Fruit fly (Drosophila melanogaster) whole organism, embryonic: ENCODE results near the gene CheB38c.

Experiments used
- Awh ChIP-seq: fragments of 200-800 bp; sonication (Bioruptor generic); IDR thresholded peaks from 2 replicates; pipeline ENCODE4, ENCODE4 v1.3.6; 2022; ENCODE audit warnings: missing biosample characterization, missing genetic modification characterization
- Bdp1 ChIP-seq: fragments of 200-800 bp; sonication (Bioruptor generic); optimal IDR thresholded peaks from 3 replicates; lab custom pipeline; 2016; ENCODE audit warnings: missing biosample characterization, missing genetic modification characterization
- BtbVII ChIP-seq: fragments of 200-800 bp; sonication (Bioruptor generic); optimal IDR thresholded peaks from 3 replicates; lab custom pipeline; 2017; ENCODE audit warnings: missing biosample characterization, mild to moderate bottlenecking, missing genetic modification characterization
- Bteb2 ChIP-seq: fragments of 200-800 bp; sonication (Bioruptor generic); optimal IDR thresholded peaks from 2 replicates; lab custom pipeline; 2016; ENCODE audit warnings: missing biosample characterization, missing genetic modification characterization
- CG10431 ChIP-seq: fragments of 200-800 bp; sonication (Bioruptor generic); optimal IDR thresholded peaks from 3 replicates; lab custom pipeline; 2018; ENCODE audit warnings: missing biosample characterization, mild to moderate bottlenecking, missing genetic modification characterization
- CG10654 ChIP-seq: fragments of 200-800 bp; sonication (Bioruptor generic); optimal IDR thresholded peaks from 2 replicates; lab custom pipeline; 2016; ENCODE audit warnings: missing biosample characterization, missing genetic modification characterization
- CG11456 ChIP-seq: fragments of 200-800 bp; sonication (Bioruptor generic); IDR thresholded peaks from 3 replicates; pipeline ENCODE4 v1.3.6; 2022; ENCODE audit warnings: missing biosample characterization, missing genetic modification characterization
- CG1233 ChIP-seq: fragments of 200-800 bp; sonication (Bioruptor generic); optimal IDR thresholded peaks from 4 replicates; lab custom pipeline; 2018; ENCODE audit warnings: missing biosample characterization, mild to moderate bottlenecking, missing genetic modification characterization
- CG12744 ChIP-seq: fragments of 200-800 bp; sonication (Bioruptor generic); optimal IDR thresholded peaks from 2 replicates; lab custom pipeline; 2016; ENCODE audit warnings: missing biosample characterization, missing genetic modification characterization
- CG12769 ChIP-seq: fragments of 200-800 bp; sonication (Bioruptor generic); optimal IDR thresholded peaks from 2 replicates; lab custom pipeline; 2019; ENCODE audit warnings: missing biosample characterization, mild to moderate bottlenecking, missing genetic modification characterization, moderate library complexity
- CG15479 ChIP-seq: fragments of 200-800 bp; sonication (Bioruptor generic); optimal IDR thresholded peaks from 3 replicates; lab custom pipeline; 2019; ENCODE audit warnings: missing biosample characterization, mild to moderate bottlenecking, missing genetic modification characterization, moderate library complexity
- CG15696 ChIP-seq: fragments of 200-800 bp; sonication (Bioruptor generic); optimal IDR thresholded peaks from 2 replicates; lab custom pipeline; 2019; ENCODE audit warnings: missing biosample characterization, mild to moderate bottlenecking, missing genetic modification characterization, moderate library complexity
- CG18619 ChIP-seq: fragments of 200-800 bp; sonication (Bioruptor generic); optimal IDR thresholded peaks from 3 replicates; lab custom pipeline; 2017; ENCODE audit warnings: missing biosample characterization, mild to moderate bottlenecking, missing genetic modification characterization
- CG18764 ChIP-seq: fragments of 200-800 bp; sonication (Bioruptor generic); optimal IDR thresholded peaks from 3 replicates; lab custom pipeline; 2016; ENCODE audit warnings: missing biosample characterization, missing genetic modification characterization
- CG2875 ChIP-seq: fragments of 200-800 bp; sonication (Bioruptor generic); optimal IDR thresholded peaks from 2 replicates; lab custom pipeline; 2017; ENCODE audit warnings: missing biosample characterization, mild to moderate bottlenecking, missing genetic modification characterization, missing genetic modification reagents
- CG2889 ChIP-seq: fragments of 200-800 bp; sonication (Bioruptor generic); IDR thresholded peaks from 3 replicates; pipeline ENCODE4 v1.3.6; 2022; ENCODE audit warnings: missing biosample characterization, missing genetic modification characterization
- CG30020 ChIP-seq: fragments of 200-800 bp; optimal IDR thresholded peaks from 2 replicates; lab custom pipeline; 2019; ENCODE audit warnings: missing biosample characterization, mild to moderate bottlenecking, missing genetic modification characterization, moderate library complexity
- CG31224 ChIP-seq: fragments of 200-800 bp; sonication (Bioruptor generic); IDR thresholded peaks from 2 replicates; pipeline ENCODE4 v1.3.6; 2022; ENCODE audit warnings: missing biosample characterization, missing genetic modification characterization
- CG31388 ChIP-seq: fragments of 200-800 bp; sonication (Bioruptor generic); optimal IDR thresholded peaks from 2 replicates; lab custom pipeline; 2016; ENCODE audit warnings: missing biosample characterization, missing genetic modification characterization
- CG32767 ChIP-seq: fragments of 200-800 bp; sonication (Bioruptor generic); IDR thresholded peaks from 2 replicates; pipeline ENCODE4 v1.3.6; 2022; ENCODE audit warnings: missing biosample characterization, missing genetic modification characterization
- CG3726 ChIP-seq: fragments of 200-800 bp; sonication (Bioruptor generic); IDR thresholded peaks from 3 replicates; pipeline ENCODE4, ENCODE4 v1.3.6; 2022; ENCODE audit warnings: missing biosample characterization, missing genetic modification characterization
- CG4730 ChIP-seq: fragments of 200-800 bp; sonication (Bioruptor generic); IDR thresholded peaks from 2 replicates; pipeline ENCODE4 v1.3.6; 2022; ENCODE audit warnings: missing biosample characterization, missing genetic modification characterization
- CG4854 ChIP-seq: fragments of 200-800 bp; sonication (Bioruptor generic); optimal IDR thresholded peaks from 2 replicates; lab custom pipeline; 2016; ENCODE audit warnings: missing biosample characterization, missing genetic modification characterization, inconsistent platforms
- CG6683 ChIP-seq: fragments of 200-800 bp; sonication (Bioruptor generic); optimal IDR thresholded peaks from 2 replicates; lab custom pipeline; 2017; ENCODE audit warnings: missing biosample characterization, mild to moderate bottlenecking, missing genetic modification characterization, missing genetic modification reagents
- CG7357 ChIP-seq: fragments of 200-800 bp; sonication (Bioruptor generic); IDR thresholded peaks from 3 replicates; pipeline ENCODE4 v1.3.6; 2022; ENCODE audit warnings: missing biosample characterization, missing genetic modification characterization
- CG9609 ChIP-seq: fragments of 200-800 bp; sonication (Bioruptor generic); optimal IDR thresholded peaks from 3 replicates; lab custom pipeline; 2016; ENCODE audit warnings: missing biosample characterization, missing genetic modification characterization
- CG9727 ChIP-seq: fragments of 200-800 bp; sonication (Bioruptor generic); optimal IDR thresholded peaks from 3 replicates; lab custom pipeline; 2017; ENCODE audit warnings: missing biosample characterization, mild to moderate bottlenecking, missing genetic modification characterization
- Fer3 ChIP-seq: fragments of 200-800 bp; sonication (Bioruptor generic); optimal IDR thresholded peaks from 2 replicates; lab custom pipeline; 2018; ENCODE audit warnings: missing biosample characterization, mild to moderate bottlenecking, missing genetic modification characterization, moderate library complexity
- H2.0 ChIP-seq: fragments of 200-800 bp; sonication (Bioruptor generic); IDR thresholded peaks from 2 replicates; pipeline ENCODE4 v1.3.6; 2022; ENCODE audit warnings: missing biosample characterization, missing genetic modification characterization
- HLH4C ChIP-seq: fragments of 200-800 bp; sonication (Bioruptor generic); IDR thresholded peaks from 3 replicates; pipeline ENCODE4 v1.3.6; 2022; ENCODE audit warnings: missing biosample characterization, missing genetic modification characterization; ENCODE audit not compliant: partially characterized antibody
- Hey ChIP-seq: fragments of 200-800 bp; sonication (Bioruptor generic); optimal IDR thresholded peaks from 3 replicates; lab custom pipeline; 2018; ENCODE audit warnings: missing biosample characterization, mild to moderate bottlenecking, missing genetic modification characterization
- Hr39 ChIP-seq: fragments of >200 bp; optimal IDR thresholded peaks from 2 replicates; lab custom pipeline; 2017
- Ravus ChIP-seq: fragments of 200-800 bp; sonication (Bioruptor generic); IDR thresholded peaks from 2 replicates; pipeline ENCODE4 v1.3.6; 2022; ENCODE audit warnings: missing biosample characterization, missing genetic modification characterization
- Side ChIP-seq: fragments of 200-800 bp; sonication (Bioruptor generic); optimal IDR thresholded peaks from 2 replicates; lab custom pipeline; 2016; ENCODE audit warnings: missing biosample characterization, missing genetic modification characterization
- Usf ChIP-seq: fragments of 200-800 bp; sonication (Bioruptor generic); optimal IDR thresholded peaks from 2 replicates; lab custom pipeline; 2017; ENCODE audit warnings: missing genotype, missing biosample characterization, missing genetic modification characterization
- YL-1 ChIP-seq: fragments of 200-800 bp; sonication (Bioruptor generic); optimal IDR thresholded peaks from 3 replicates; lab custom pipeline; 2017; ENCODE audit warnings: missing biosample characterization, mild to moderate bottlenecking, missing genetic modification characterization
- ase ChIP-seq: fragments of 200-800 bp; sonication (Bioruptor generic); IDR thresholded peaks from 3 replicates; pipeline ENCODE4 v1.3.6; 2022; ENCODE audit warnings: missing biosample characterization, missing genetic modification characterization
- caup ChIP-seq: fragments of 200-800 bp; sonication (Bioruptor generic); optimal IDR thresholded peaks from 3 replicates; lab custom pipeline; 2017; ENCODE audit warnings: missing biosample characterization, mild to moderate bottlenecking, missing genetic modification characterization, moderate library complexity; ENCODE audit not compliant: severe bottlenecking
- dan ChIP-seq: fragments of 200-800 bp; sonication (Bioruptor generic); IDR thresholded peaks from 2 replicates; pipeline ENCODE4 v1.3.6; 2022; ENCODE audit warnings: missing biosample characterization, missing genetic modification characterization
- dpn ChIP-seq, 2 experiments: fragments of 200-800 bp; sonication (Bioruptor generic); optimal IDR thresholded peaks; 3 replicates each; lab custom pipeline; 2016; ENCODE audit warnings: missing biosample characterization in 2 of 2, missing genetic modification characterization in 2 of 2
- ewg ChIP-seq: fragments of 200-800 bp; sonication (Bioruptor generic); optimal IDR thresholded peaks from 3 replicates; lab custom pipeline; 2017; ENCODE audit warnings: mild to moderate bottlenecking, missing biosample characterization, missing genetic modification reagents, missing genetic modification characterization
- fd64A ChIP-seq: fragments of 200-800 bp; sonication (Bioruptor generic); optimal IDR thresholded peaks from 3 replicates; lab custom pipeline; 2018; ENCODE audit warnings: missing biosample characterization, mild to moderate bottlenecking, missing genetic modification characterization
- ftz-f1 ChIP-seq: fragments of 200-800 bp; sonication (Bioruptor generic); optimal IDR thresholded peaks from 2 replicates; lab custom pipeline; 2016; ENCODE audit warnings: missing biosample characterization, missing genetic modification characterization
- fu2 ChIP-seq: fragments of 200-800 bp; sonication (Bioruptor generic); optimal IDR thresholded peaks from 2 replicates; lab custom pipeline; 2016; ENCODE audit warnings: missing biosample characterization, missing genetic modification characterization
- gce ChIP-seq: fragments of 200-800 bp; sonication (Bioruptor generic); IDR thresholded peaks from 3 replicates; pipeline ENCODE4 v1.3.6; 2022; ENCODE audit warnings: missing biosample characterization, missing genetic modification characterization
- gro ChIP-seq: fragments of 200-800 bp; sonication (Bioruptor generic); optimal IDR thresholded peaks from 2 replicates; lab custom pipeline; 2016; ENCODE audit warnings: missing biosample characterization, missing genetic modification characterization
- odd ChIP-seq: fragments of 200-800 bp; sonication (Bioruptor generic); optimal IDR thresholded peaks from 2 replicates; lab custom pipeline; 2017; ENCODE audit warnings: missing biosample characterization, mild to moderate bottlenecking, missing genetic modification characterization
- pnt ChIP-seq: fragments of 200-800 bp; sonication (Bioruptor generic); optimal IDR thresholded peaks from 3 replicates; lab custom pipeline; 2016; ENCODE audit warnings: missing biosample characterization, missing genetic modification characterization
- psq ChIP-seq: fragments of 200-800 bp; sonication (Bioruptor generic); optimal IDR thresholded peaks from 2 replicates; lab custom pipeline; 2017; ENCODE audit warnings: missing biosample characterization, missing genetic modification characterization
- sisA ChIP-seq: fragments of 200-800 bp; sonication (Bioruptor generic); IDR thresholded peaks from 2 replicates; pipeline ENCODE4 v1.3.6; 2022; ENCODE audit warnings: missing biosample characterization, missing genetic modification characterization
- usp ChIP-seq: fragments of >200 bp; optimal IDR thresholded peaks from 2 replicates; lab custom pipeline; 2017; ENCODE audit warnings: missing biosample characterization, missing genetic modification characterization
- z ChIP-seq: fragments of 200-800 bp; sonication (Bioruptor generic); IDR thresholded peaks from 3 replicates; pipeline ENCODE4 v1.3.6; 2022; ENCODE audit warnings: missing biosample characterization, missing genetic modification characterization

Gene CheB38c

dm6 chr2L:20787271-20787791 is 33.3 kb downstream of the CheB38c start, which contains the start of gene Pomp (continued):
- TF ChIP-seq CG30020 (peak; percentile 31), CG1233 (GFP tag; lab: Kevin White, UChicago) (peak; percentile 85), Awh (GFP tag; lab: Robert Waterston, UW) (peak; percentile 79), CG7357 (peak; percentile 71), CG18764 (GFP tag; lab: Kevin White, UChicago) (peak; percentile 84), CG15696 (tag; lab: Kevin White, UChicago) (peak; percentile 68), caup (GFP tag; lab: Kevin White, UChicago) (peak; percentile 79), CG4854 (GFP tag; lab: Kevin White, UChicago) (peak; percentile 45), Hey (tag; lab: Kevin White, UChicago) (no peak), CG9727 (peak; percentile 86), CG4730 (GFP tag; lab: Robert Waterston, UW) (peak; percentile 87), odd (GFP tag; lab: Kevin White, UChicago) (peak; percentile 3), Ravus (GFP tag; lab: Robert Waterston, UW) (peak; percentile 31), ase (peak; percentile 86), CG3726 (GFP tag; lab: Robert Waterston, UW) (peak; percentile 78), CG2889 (GFP tag; lab: Robert Waterston, UW) (peak; percentile 61; the same call in 1 of the 3 replicates), CG11456 (peak; percentile 90), CG9609 (GFP tag; lab: Kevin White, UChicago) (peak; percentile 51), Bdp1 (peak; percentile 24), dpn (GFP tag; optimal IDR thresholded peaks at IDR 0.05; lab: Kevin White, UChicago) (peak; percentile 72 to 88), pnt (GFP tag; lab: Kevin White, UChicago) (peak; percentile 56), usp (GFP tag; lab: Kevin White, UChicago) (no peak), CG10654 (GFP tag; lab: Kevin White, UChicago) (peak; percentile 85), CG31224 (peak; percentile 79), CG2875 (GFP tag; lab: Kevin White, UChicago) (peak; percentile 80), Hr39 (no peak), Side (GFP tag; lab: Kevin White, UChicago) (peak; percentile 57), Fer3 (tag; lab: Kevin White, UChicago) (peak; percentile 89), dan (GFP tag; lab: Robert Waterston, UW) (no peak), CG31388 (GFP tag; lab: Kevin White, UChicago) (no peak), Bteb2 (GFP tag; lab: Kevin White, UChicago) (peak; percentile 58), gro (peak; percentile 68), CG10431 (no peak), CG18619 (GFP tag; lab: Kevin White, UChicago) (peak; percentile 78), CG15479 (GFP tag; lab: Kevin White, UChicago) (no peak), BtbVII (GFP tag; lab: Kevin White, UChicago) (peak; percentile 78), Usf (GFP tag; lab: Kevin White, UChicago) (peak; percentile 27), ewg (GFP tag; lab: Kevin White, UChicago) (peak; percentile 72), CG32767 (GFP tag; lab: Robert Waterston, UW) (peak; percentile 53; the same call in 1 of the 2 replicates), sisA (peak; percentile 80), CG6683 (peak; percentile 71), ftz-f1 (peak; percentile 57), fu2 (peak; percentile 42), YL-1 (GFP tag; lab: Kevin White, UChicago) (peak; percentile 26), z (GFP tag; lab: Robert Waterston, UW) (no peak), psq (GFP tag; lab: Kevin White, UChicago) (peak; percentile 29), fd64A (GFP tag; lab: Kevin White, UChicago) (peak; percentile 48), gce (GFP tag; lab: Robert Waterston, UW) (peak; percentile 83), CG12769 (tag; lab: Kevin White, UChicago) (peak; percentile 90), HLH4C (GFP tag; lab: Robert Waterston, UW) (peak; percentile 76), CG12744 (GFP tag; lab: Kevin White, UChicago) (no peak), H2.0 (peak; percentile 80)
